Fruit fly (Drosophila melanogaster) whole organism, prepupa: Measurements from ENCODE around the gene brat.

ENCODE experiments used
- Blimp-1 ChIP-seq: fragments of 200-800 bp; sonication (Bioruptor generic); optimal IDR thresholded peaks from 3 replicates; lab custom pipeline; 2017; ENCODE audit warnings: missing biosample characterization, missing genetic modification characterization, mild to moderate bottlenecking, moderate library complexity, missing genetic modification reagents
- CG11294 ChIP-seq: fragments of 200-800 bp; sonication (Bioruptor generic); IDR thresholded peaks from 2 replicates; pipeline ENCODE4 v1.3.6; 2022; ENCODE audit warnings: missing biosample characterization, missing genetic modification characterization
- CG11762 ChIP-seq: fragments of 200-800 bp; sonication (Bioruptor generic); optimal IDR thresholded peaks from 3 replicates; lab custom pipeline; 2016; ENCODE audit warnings: missing biosample characterization, missing genetic modification characterization; ENCODE audit not compliant: insufficient read depth
- CG15336 ChIP-seq: fragments of 200-800 bp; sonication (Bioruptor generic); IDR thresholded peaks from 2 replicates; pipeline ENCODE4 v1.3.6; 2022; ENCODE audit warnings: missing biosample characterization, missing genetic modification characterization
- CG1621 ChIP-seq: fragments of 200-800 bp; sonication (Bioruptor generic); optimal IDR thresholded peaks from 3 replicates; lab custom pipeline; 2018; ENCODE audit warnings: missing biosample characterization, mild to moderate bottlenecking, missing genetic modification characterization
- CG16779 ChIP-seq: fragments of 200-800 bp; sonication (Bioruptor generic); optimal IDR thresholded peaks from 3 replicates; lab custom pipeline; 2017; ENCODE audit warnings: missing biosample characterization, mild to moderate bottlenecking, missing genetic modification characterization
- CG3032 ChIP-seq: fragments of 200-800 bp; optimal IDR thresholded peaks from 2 replicates; lab custom pipeline; 2019; ENCODE audit warnings: missing biosample characterization, mild to moderate bottlenecking, missing genetic modification characterization, moderate library complexity
- CG31627 ChIP-seq: fragments of 200-800 bp; sonication (Bioruptor generic); optimal IDR thresholded peaks from 3 replicates; lab custom pipeline; 2016; ENCODE audit warnings: missing biosample characterization, missing genetic modification characterization
- CG32006 ChIP-seq: fragments of 200-800 bp; sonication (Bioruptor generic); optimal IDR thresholded peaks from 3 replicates; lab custom pipeline; 2017; ENCODE audit warnings: missing biosample characterization, mild to moderate bottlenecking, missing genetic modification characterization
- CG34406 ChIP-seq: fragments of 200-800 bp; sonication (Bioruptor generic); optimal IDR thresholded peaks from 3 replicates; lab custom pipeline; 2016; ENCODE audit warnings: missing biosample characterization, missing genetic modification characterization
- CG4318 ChIP-seq: fragments of 200-800 bp; sonication (Bioruptor generic); optimal IDR thresholded peaks from 3 replicates; lab custom pipeline; 2017; ENCODE audit warnings: missing biosample characterization, mild to moderate bottlenecking, missing genetic modification characterization
- CG6163 ChIP-seq: fragments of 200-800 bp; sonication (Bioruptor generic); IDR thresholded peaks from 3 replicates; pipeline ENCODE4 v1.3.6; 2022; ENCODE audit warnings: missing biosample characterization, missing genetic modification characterization
- CG6276 ChIP-seq: fragments of 200-800 bp; sonication (Bioruptor generic); optimal IDR thresholded peaks from 2 replicates; lab custom pipeline; 2017; ENCODE audit warnings: missing biosample characterization, mild to moderate bottlenecking, missing genetic modification characterization
- CG6792 ChIP-seq: fragments of 200-800 bp; sonication (Bioruptor generic); optimal IDR thresholded peaks from 3 replicates; lab custom pipeline; 2016; ENCODE audit warnings: missing biosample characterization, missing genetic modification characterization
- CG6854 ChIP-seq: fragments of 200-800 bp; sonication (Bioruptor generic); optimal IDR thresholded peaks from 2 replicates; lab custom pipeline; 2017; ENCODE audit warnings: missing biosample characterization, mild to moderate bottlenecking, missing genetic modification characterization
- CG7368 ChIP-seq: fragments of 200-800 bp; sonication (Bioruptor generic); optimal IDR thresholded peaks from 3 replicates; lab custom pipeline; 2016; ENCODE audit warnings: missing biosample characterization, missing genetic modification characterization
- CG8119 ChIP-seq: fragments of 200-800 bp; sonication (Bioruptor generic); IDR thresholded peaks from 3 replicates; pipeline ENCODE4 v1.3.6; 2022; ENCODE audit warnings: missing biosample characterization, missing genetic modification characterization
- CG8632 ChIP-seq: fragments of 200-800 bp; sonication (Bioruptor generic); optimal IDR thresholded peaks from 3 replicates; lab custom pipeline; 2016; ENCODE audit warnings: missing biosample characterization, missing genetic modification characterization
- Eip78C ChIP-seq: fragments of 200-800 bp; sonication (Bioruptor generic); peaks from one replicate; lab custom pipeline; 2016; ENCODE audit warnings: missing biosample characterization, missing genetic modification characterization
- Eip93F ChIP-seq: fragments of 200-800 bp; sonication (Bioruptor generic); optimal IDR thresholded peaks from 2 replicates; lab custom pipeline; 2016; ENCODE audit warnings: missing biosample characterization, mild to moderate bottlenecking, missing genetic modification characterization
- Ets96B ChIP-seq: fragments of 200-800 bp; optimal IDR thresholded peaks from 2 replicates; lab custom pipeline; 2019; ENCODE audit warnings: missing biosample characterization, mild to moderate bottlenecking, missing genetic modification characterization, moderate library complexity
- Hr38 ChIP-seq: sonication (Bioruptor generic); optimal IDR thresholded peaks from 2 replicates; lab custom pipeline; 2016; ENCODE audit warnings: missing biosample characterization, missing genetic modification characterization
- Hr39 ChIP-seq: fragments of 200-800 bp; sonication (Bioruptor generic); optimal IDR thresholded peaks from 2 replicates; lab custom pipeline; 2016; ENCODE audit warnings: missing biosample characterization, missing genetic modification characterization
- Hr4 ChIP-seq: fragments of 200-800 bp; sonication (Bioruptor generic); optimal IDR thresholded peaks from 3 replicates; lab custom pipeline; 2016; ENCODE audit warnings: missing biosample characterization, missing genetic modification characterization
- Met ChIP-seq: fragments of 200-800 bp; sonication (Bioruptor generic); optimal IDR thresholded peaks from 3 replicates; lab custom pipeline; 2016; ENCODE audit warnings: missing biosample characterization, missing genetic modification characterization
- OdsH ChIP-seq: fragments of 200-800 bp; sonication (Bioruptor generic); optimal IDR thresholded peaks from 3 replicates; lab custom pipeline; 2016; ENCODE audit warnings: missing biosample characterization, missing genetic modification characterization
- Smox ChIP-seq: fragments of 200-800 bp; sonication (Bioruptor generic); optimal IDR thresholded peaks from 3 replicates; lab custom pipeline; 2016; ENCODE audit warnings: missing biosample characterization, missing genetic modification characterization
- Sox14 ChIP-seq: fragments of 200-800 bp; sonication (Bioruptor generic); optimal IDR thresholded peaks from 3 replicates; lab custom pipeline; 2016; ENCODE audit warnings: missing biosample characterization, missing genetic modification characterization
- Sox15 ChIP-seq: fragments of 200-800 bp; sonication (Bioruptor generic); optimal IDR thresholded peaks from 3 replicates; lab custom pipeline; 2016; ENCODE audit warnings: missing biosample characterization, missing genetic modification characterization
- achi ChIP-seq: fragments of 200-800 bp; sonication (Bioruptor generic); optimal IDR thresholded peaks from 3 replicates; lab custom pipeline; 2016; ENCODE audit warnings: missing biosample characterization, missing genetic modification characterization
- cyc ChIP-seq: fragments of 200-800 bp; sonication (Bioruptor generic); optimal IDR thresholded peaks from 3 replicates; lab custom pipeline; 2016; ENCODE audit warnings: missing biosample characterization, missing genetic modification characterization
- dac ChIP-seq: fragments of 200-800 bp; sonication (Bioruptor generic); optimal IDR thresholded peaks from 2 replicates; lab custom pipeline; 2017; ENCODE audit warnings: missing biosample characterization, mild to moderate bottlenecking, missing genetic modification characterization
- dsx ChIP-seq: fragments of 200-800 bp; optimal IDR thresholded peaks from 3 replicates; lab custom pipeline; 2019; ENCODE audit warnings: missing biosample characterization, mild to moderate bottlenecking, missing genetic modification characterization, moderate library complexity; ENCODE audit not compliant: poor library complexity, severe bottlenecking
- esn ChIP-seq: fragments of 200-800 bp; sonication (Bioruptor generic); optimal IDR thresholded peaks from 2 replicates; lab custom pipeline; 2016; ENCODE audit warnings: missing biosample characterization, mild to moderate bottlenecking, missing genetic modification characterization, moderate library complexity
- fd59A ChIP-seq: fragments of 200-800 bp; sonication (Bioruptor generic); optimal IDR thresholded peaks from 2 replicates; lab custom pipeline; 2017; ENCODE audit warnings: missing biosample characterization, mild to moderate bottlenecking, missing genetic modification characterization, missing genetic modification reagents
- fd85E ChIP-seq: fragments of 200-800 bp; sonication (Bioruptor generic); optimal IDR thresholded peaks from 3 replicates; lab custom pipeline; 2016; ENCODE audit warnings: missing biosample characterization, missing genetic modification characterization
- fkh ChIP-seq: fragments of 200-800 bp; sonication (Bioruptor generic); optimal IDR thresholded peaks from 3 replicates; lab custom pipeline; 2017; ENCODE audit warnings: missing biosample characterization, mild to moderate bottlenecking, missing genetic modification characterization, moderate library complexity
- lz ChIP-seq: fragments of 200-800 bp; sonication (Bioruptor generic); optimal IDR thresholded peaks from 3 replicates; lab custom pipeline; 2016; ENCODE audit warnings: missing biosample characterization, missing genetic modification characterization
- net ChIP-seq: fragments of 200-800 bp; sonication (Bioruptor generic); optimal IDR thresholded peaks from 3 replicates; lab custom pipeline; 2016; ENCODE audit warnings: missing biosample characterization, missing genetic modification characterization
- salr ChIP-seq, 2 experiments: fragments of 200-800 bp; sonication (Bioruptor generic); optimal IDR thresholded peaks; 3 replicates each; lab custom pipeline; 2016 to 2018; ENCODE audit warnings: missing biosample characterization in 2 of 2, missing genetic modification characterization in 2 of 2, mild to moderate bottlenecking in 1 of 2
- spab ChIP-seq: fragments of 200-800 bp; sonication (Bioruptor generic); optimal IDR thresholded peaks from 2 replicates; lab custom pipeline; 2017; ENCODE audit warnings: missing biosample characterization, mild to moderate bottlenecking, missing genetic modification characterization, missing genetic modification reagents
- ss ChIP-seq, 2 experiments: fragments of 200-800 bp; sonication (Bioruptor generic); optimal IDR thresholded peaks; 2 replicates in 1 of 2; 3 replicates in 1 of 2; lab custom pipeline; 2017 to 2018; ENCODE audit warnings: mild to moderate bottlenecking in 2 of 2, missing biosample characterization in 2 of 2, missing genetic modification characterization in 2 of 2, moderate library complexity in 1 of 2
- svp ChIP-seq: fragments of 200-800 bp; sonication (Bioruptor generic); peaks from one replicate; lab custom pipeline; 2016; ENCODE audit warnings: missing biosample characterization, missing genetic modification characterization

Gene brat

DNA sequence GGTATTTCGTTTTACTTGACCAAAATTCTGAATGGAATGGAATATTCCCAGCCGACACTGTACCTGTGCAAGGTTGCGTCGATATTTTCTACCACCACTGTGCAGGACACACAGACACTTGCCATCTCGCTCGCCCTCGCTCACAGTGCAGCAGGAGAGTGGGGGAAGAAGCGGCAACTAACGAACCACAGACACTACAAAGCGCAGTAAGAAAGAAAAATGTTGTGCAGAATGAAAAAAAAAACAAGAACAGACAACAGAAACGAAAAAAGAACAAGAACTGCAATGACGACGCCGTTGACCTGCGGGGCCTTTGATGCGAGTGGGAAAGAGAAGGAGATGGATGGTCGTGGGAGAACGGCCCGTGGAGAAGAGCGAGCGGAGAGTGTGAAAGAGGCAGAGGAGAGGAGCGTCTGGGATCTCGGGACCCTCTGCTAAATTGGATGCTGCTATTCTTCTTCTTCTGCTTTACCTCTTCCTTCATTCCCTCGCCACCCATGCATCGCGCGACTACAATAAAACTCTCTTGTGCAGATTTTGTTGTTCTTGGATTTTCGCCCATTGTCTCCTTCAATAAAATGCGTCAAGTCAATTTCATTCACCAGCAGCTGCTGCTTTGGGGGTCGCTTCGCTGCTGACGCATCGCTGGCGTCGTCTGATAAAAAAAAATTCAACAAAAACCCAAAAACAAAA, 27.8 kb downstream of the brat start (continued):
- TF ChIP-seq CG31627 (GFP tag; lab: Kevin White, UChicago): no peak
- TF ChIP-seq CG34406: peak; percentile 59
- peak; percentile 86 for TF ChIP-seq CG16779 (tag; lab: Kevin White, UChicago)
- TF ChIP-seq CG4318 (GFP tag; lab: Kevin White, UChicago): no peak
- peak; percentile 76 for TF ChIP-seq CG8119 (GFP tag; lab: Robert Waterston, UW)
- TF ChIP-seq Blimp-1 (GFP tag; lab: Kevin White, UChicago): peak; percentile 14
- peak; percentile 92 for TF ChIP-seq CG6854 (GFP tag; lab: Kevin White, UChicago)
- no peak for TF ChIP-seq dac (GFP tag; lab: Kevin White, UChicago)
- TF ChIP-seq net (GFP tag; lab: Kevin White, UChicago): peak; percentile 83
- peak; percentile 94 for TF ChIP-seq CG6163 (GFP tag; lab: Robert Waterston, UW)
- TF ChIP-seq fd59A (GFP tag; lab: Kevin White, UChicago): peak; percentile 84
- TF ChIP-seq dsx: peak; percentile 76
- peak; percentile 78 for TF ChIP-seq Eip78C (GFP tag; lab: Kevin White, UChicago)
- TF ChIP-seq Met (GFP tag; lab: Kevin White, UChicago): peak; percentile 58
- TF ChIP-seq CG6792: peak; percentile 49
- TF ChIP-seq OdsH (GFP tag; lab: Kevin White, UChicago): peak; percentile 35
- TF ChIP-seq Sox15 (GFP tag; lab: Kevin White, UChicago): no peak
- TF ChIP-seq fd85E: peak; percentile 12
- peak; percentile 44 for TF ChIP-seq CG7368
- TF ChIP-seq CG6276: peak; percentile 65
- no peak for TF ChIP-seq Eip93F (GFP tag; lab: Kevin White, UChicago)
- peak; percentile 34 for TF ChIP-seq CG11762
- TF ChIP-seq Sox14: peak; percentile 87
- peak; percentile 65 for TF ChIP-seq esn (GFP tag; lab: Kevin White, UChicago)
- TF ChIP-seq lz: peak; percentile 30
- no peak for TF ChIP-seq CG11294 (GFP tag; lab: Robert Waterston, UW)
- peak; percentile 63 for TF ChIP-seq CG3032 (tag; lab: Kevin White, UChicago)
- TF ChIP-seq Hr4 (GFP tag; lab: Kevin White, UChicago): no peak
- TF ChIP-seq CG32006: peak; percentile 55
- TF ChIP-seq ss (GFP tag; optimal IDR thresholded peaks at IDR 0.05; lab: Kevin White, UChicago): peak; percentile 97 to 99
- peak; percentile 73 for TF ChIP-seq Ets96B (tag; lab: Kevin White, UChicago)
- TF ChIP-seq svp: peak; percentile 96
- peak; percentile 93 for TF ChIP-seq CG1621 (tag; lab: Kevin White, UChicago)
- TF ChIP-seq spab (GFP tag; lab: Kevin White, UChicago): peak; percentile 89
- TF ChIP-seq achi (GFP tag; lab: Kevin White, UChicago): peak; percentile 75
- peak; percentile 71 for TF ChIP-seq CG8632 (GFP tag; lab: Kevin White, UChicago)
- peak; percentile 35 for TF ChIP-seq Hr39
- peak; percentile 46 for TF ChIP-seq CG15336 (GFP tag; lab: Robert Waterston, UW)
- TF ChIP-seq fkh (GFP tag; lab: Kevin White, UChicago): no peak
- TF ChIP-seq Hr38 (GFP tag; lab: Kevin White, UChicago): no peak
- no peak for TF ChIP-seq cyc
- peak; percentile 42 for TF ChIP-seq Smox (GFP tag; lab: Kevin White, UChicago)
- peak; percentile 83 to 84 for TF ChIP-seq salr (GFP tag; optimal IDR thresholded peaks at IDR 0.05; lab: Kevin White, UChicago)
- TF ChIP-seq, all 60 proteins: peak for 47
